Comparison of ENCODE assay signal across 1 fruit fly cellular context in genomic region chr3L:5511959-5512358, dm6.
TF ChIP-seq lines count a peak whose summit lies in the region.

No protein-coding gene starts in this region.

TF ChIP-seq in whole organism, embryonic, 481 proteins besides CTCF, POLR2A, EP300 and RAD21 (continued from another document and continues in another):
- TF ChIP-seq lbe (GFP tag; optimal IDR thresholded peaks at IDR 0.05; lab: Kevin White, UChicago) (peak; percentile 63), exex (tag; optimal IDR thresholded peaks at IDR 0.05; lab: Kevin White, UChicago) (peak; percentile 61), Deaf1 (tag; optimal IDR thresholded peaks at IDR 0.05; lab: Kevin White, UChicago) (peak; percentile 73), tna (GFP tag; IDR thresholded peaks at IDR 0.05; lab: Robert Waterston, UW; ENCODE audit: partially characterized antibody) (peak; percentile 28; the same call in 1 of the 2 replicates), CG6689 (GFP tag; IDR thresholded peaks at IDR 0.05; lab: Robert Waterston, UW) (peak; percentile 68), zf30C (GFP tag; optimal IDR thresholded peaks at IDR 0.05; lab: Kevin White, UChicago) (no peak), CG17385 (GFP tag; optimal IDR thresholded peaks at IDR 0.05; lab: Kevin White, UChicago) (peak; percentile 84), CG17568 (GFP tag; optimal IDR thresholded peaks at IDR 0.05; lab: Kevin White, UChicago) (peak; percentile 89), CG16815 (GFP tag; optimal IDR thresholded peaks at IDR 0.05; lab: Kevin White, UChicago) (peak; percentile 26), CG10209 (GFP tag; optimal IDR thresholded peaks at IDR 0.05; lab: Kevin White, UChicago) (peak; percentile 89), CG34422 (GFP tag; IDR thresholded peaks at IDR 0.05; lab: Robert Waterston, UW) (peak; percentile 75; the same call in 1 of the 3 replicates), cas (GFP tag; IDR thresholded peaks at IDR 0.05; lab: Robert Waterston, UW) (peak; percentile 50; the same call in 1 of the 2 replicates), CG15514 (GFP tag; optimal IDR thresholded peaks at IDR 0.05; lab: Kevin White, UChicago) (peak; percentile 93), br (optimal IDR thresholded peaks at IDR 0.05; lab: Kevin White, UChicago) (no peak), CG12659 (GFP tag; optimal IDR thresholded peaks at IDR 0.05; lab: Kevin White, UChicago) (peak; percentile 91), disco-r (GFP tag; optimal IDR thresholded peaks at IDR 0.05; lab: Kevin White, UChicago) (peak; percentile 91), Hr39 (optimal IDR thresholded peaks at IDR 0.05; lab: Kevin White, UChicago) (no peak), CG31365 (tag; optimal IDR thresholded peaks at IDR 0.05; lab: Kevin White, UChicago) (peak; percentile 83), bsh (GFP tag; optimal IDR thresholded peaks at IDR 0.05; lab: Kevin White, UChicago) (peak in 1 of 2 experiments; percentile 88), Kr (GFP tag; optimal IDR thresholded peaks at IDR 0.05; lab: Kevin White, UChicago) (no peak), CG17802 (tag; optimal IDR thresholded peaks at IDR 0.05; lab: Kevin White, UChicago) (peak; percentile 87), gcm2 (GFP tag; optimal IDR thresholded peaks at IDR 0.05; lab: Kevin White, UChicago) (peak; percentile 83), Six4 (GFP tag; optimal IDR thresholded peaks at IDR 0.05; lab: Kevin White, UChicago) (peak; percentile 76), rib (GFP tag; IDR thresholded peaks at IDR 0.05; lab: Robert Waterston, UW) (no peak; the same call in 1 of the 2 replicates), vvl (GFP tag; IDR thresholded peaks at IDR 0.05; lab: Robert Waterston, UW) (peak; percentile 96), CG10147 (GFP tag; optimal IDR thresholded peaks at IDR 0.05; lab: Kevin White, UChicago) (peak; percentile 85), unpg (GFP tag; optimal IDR thresholded peaks at IDR 0.05; lab: Kevin White, UChicago) (peak; percentile 91), Fer1 (GFP tag; optimal IDR thresholded peaks at IDR 0.05; lab: Kevin White, UChicago) (peak; percentile 96), Trl (optimal IDR thresholded peaks at IDR 0.05; lab: Kevin White, UChicago) (no peak), Trl (GFP tag; optimal IDR thresholded peaks at IDR 0.05; lab: Kevin White, UChicago) (peak; percentile 90), ind (GFP tag; optimal IDR thresholded peaks at IDR 0.05; lab: Kevin White, UChicago) (peak; percentile 62), Usf (GFP tag; optimal IDR thresholded peaks at IDR 0.05; lab: Kevin White, UChicago) (peak; percentile 46), CG13424 (tag; optimal IDR thresholded peaks at IDR 0.05; lab: Kevin White, UChicago) (peak; percentile 77), CG16863 (GFP tag; optimal IDR thresholded peaks at IDR 0.05; lab: Kevin White, UChicago) (peak; percentile 76), onecut (GFP tag; IDR thresholded peaks at IDR 0.05; lab: Robert Waterston, UW) (peak; percentile 81; the same call in 1 of the 2 replicates), MBD-R2 (GFP tag; IDR thresholded peaks at IDR 0.05; lab: Robert Waterston, UW) (peak; percentile 54; the same call in 1 of the 2 replicates), CG8765 (GFP tag; IDR thresholded peaks at IDR 0.05; lab: Robert Waterston, UW) (no peak), Nf-YC (tag; optimal IDR thresholded peaks at IDR 0.05; lab: Kevin White, UChicago) (no peak), CG6654 (GFP tag; optimal IDR thresholded peaks at IDR 0.05; lab: Kevin White, UChicago) (peak; percentile 72), Vsx1 (GFP tag; optimal IDR thresholded peaks at IDR 0.05; lab: Kevin White, UChicago) (peak; percentile 92), mam (GFP tag; optimal IDR thresholded peaks at IDR 0.05; lab: Kevin White, UChicago) (peak; percentile 77), bigmax (GFP tag; optimal IDR thresholded peaks at IDR 0.05; lab: Kevin White, UChicago) (peak; percentile 71), B-H1 (GFP tag; IDR thresholded peaks at IDR 0.05; lab: Robert Waterston, UW) (peak; percentile 63; the same call in 2 of the 3 replicates), nom (GFP tag; optimal IDR thresholded peaks at IDR 0.05; lab: Kevin White, UChicago) (no peak), CG11398 (GFP tag; optimal IDR thresholded peaks at IDR 0.05; lab: Kevin White, UChicago) (peak; percentile 82), odd (GFP tag; optimal IDR thresholded peaks at IDR 0.05; lab: Kevin White, UChicago) (peak; percentile 93), ssp (GFP tag; IDR thresholded peaks at IDR 0.05; lab: Robert Waterston, UW) (no peak), ap (GFP tag; IDR thresholded peaks at IDR 0.05; lab: Robert Waterston, UW) (peak; percentile 81), CG9609 (GFP tag; optimal IDR thresholded peaks at IDR 0.05; lab: Kevin White, UChicago) (peak; percentile 81), dimm (GFP tag; IDR thresholded peaks at IDR 0.05; lab: Robert Waterston, UW) (peak; percentile 68), Oli (tag; optimal IDR thresholded peaks at IDR 0.05; lab: Kevin White, UChicago) (peak; percentile 79), eve (GFP tag; optimal IDR thresholded peaks at IDR 0.05; lab: Kevin White, UChicago) (peak in 1 of 2 experiments; percentile 36), CG11723 (GFP tag; optimal IDR thresholded peaks at IDR 0.05; lab: Kevin White, UChicago) (peak; percentile 85), pfk (GFP tag; optimal IDR thresholded peaks at IDR 0.05; lab: Kevin White, UChicago) (peak; percentile 90), jing (GFP tag; optimal IDR thresholded peaks at IDR 0.05; lab: Kevin White, UChicago) (peak; percentile 71), Scr (GFP tag; IDR thresholded peaks at IDR 0.05; lab: Robert Waterston, UW; ENCODE audit: partially characterized antibody) (no peak), Ets97D (GFP tag; optimal IDR thresholded peaks at IDR 0.05; lab: Kevin White, UChicago) (peak; percentile 100), CG12299 (tag; optimal IDR thresholded peaks at IDR 0.05; lab: Kevin White, UChicago) (peak; percentile 82), BtbVII (GFP tag; optimal IDR thresholded peaks at IDR 0.05; lab: Kevin White, UChicago) (peak; percentile 86), ham (GFP tag; IDR thresholded peaks at IDR 0.05; lab: Robert Waterston, UW) (peak; percentile 65; the same call in 1 of the 2 replicates), HHEX (GFP tag; optimal IDR thresholded peaks at IDR 0.05; lab: Kevin White, UChicago) (peak; percentile 94), HmgD (GFP tag; optimal IDR thresholded peaks at IDR 0.05; lab: Kevin White, UChicago) (peak; percentile 75), ems (GFP tag; optimal IDR thresholded peaks at IDR 0.05; lab: Kevin White, UChicago) (peak; percentile 81), CG10462 (GFP tag; optimal IDR thresholded peaks at IDR 0.05; lab: Kevin White, UChicago) (peak; percentile 64), CG12104 (GFP tag; optimal IDR thresholded peaks at IDR 0.05; lab: Kevin White, UChicago) (peak; percentile 89), fd96Cb (tag; optimal IDR thresholded peaks at IDR 0.05; lab: Kevin White, UChicago) (peak; percentile 51), CG2202 (tag; optimal IDR thresholded peaks at IDR 0.05; lab: Kevin White, UChicago) (peak; percentile 70), Fer3 (tag; optimal IDR thresholded peaks at IDR 0.05; lab: Kevin White, UChicago) (peak; percentile 92), ase (GFP tag; IDR thresholded peaks at IDR 0.05; lab: Robert Waterston, UW) (peak; percentile 77; the same call in 2 of the 3 replicates), Dek (tag; optimal IDR thresholded peaks at IDR 0.05; lab: Kevin White, UChicago) (peak; percentile 81), dan (GFP tag; IDR thresholded peaks at IDR 0.05; lab: Robert Waterston, UW) (no peak), CG14441 (GFP tag; IDR thresholded peaks at IDR 0.05; lab: Robert Waterston, UW) (peak; percentile 82), Hey (tag; optimal IDR thresholded peaks at IDR 0.05; lab: Kevin White, UChicago) (peak; percentile 75), Fer2 (tag; optimal IDR thresholded peaks at IDR 0.05; lab: Kevin White, UChicago) (peak; percentile 76), HLHmδ (GFP tag; optimal IDR thresholded peaks at IDR 0.05; lab: Kevin White, UChicago) (no peak), sr (GFP tag; IDR thresholded peaks at IDR 0.05; lab: Robert Waterston, UW) (peak; percentile 93), Sin3A (optimal IDR thresholded peaks at IDR 0.05; lab: Kevin White, UChicago) (no peak), Dip2 (GFP tag; IDR thresholded peaks at IDR 0.05; lab: Robert Waterston, UW) (no peak), Hr3 (GFP tag; optimal IDR thresholded peaks at IDR 0.05; lab: Kevin White, UChicago) (peak; percentile 51), Jarid2 (GFP tag; optimal IDR thresholded peaks at IDR 0.05; lab: Kevin White, UChicago) (peak; percentile 75), unc-4 (GFP tag; IDR thresholded peaks at IDR 0.05; lab: Robert Waterston, UW; ENCODE audit: partially characterized antibody) (peak; percentile 15; the same call in 1 of the 2 replicates), CG17361 (GFP tag; IDR thresholded peaks at IDR 0.05; lab: Robert Waterston, UW) (no peak; the same call in 2 of the 3 replicates), CG17186 (GFP tag; optimal IDR thresholded peaks at IDR 0.05; lab: Kevin White, UChicago) (peak; percentile 65), toy (GFP tag; IDR thresholded peaks at IDR 0.05; lab: Robert Waterston, UW) (peak; percentile 65; the same call in 1 of the 2 replicates), CG18011 (GFP tag; optimal IDR thresholded peaks at IDR 0.05; lab: Kevin White, UChicago) (peak; percentile 86), CG9727 (GFP tag; optimal IDR thresholded peaks at IDR 0.05; lab: Kevin White, UChicago) (peak; percentile 76), seq (GFP tag; IDR thresholded peaks at IDR 0.05; lab: Robert Waterston, UW) (peak; percentile 43; the same call in 1 of the 2 replicates), CG10543 (GFP tag; optimal IDR thresholded peaks at IDR 0.05; lab: Kevin White, UChicago) (peak; percentile 91), Dp (GFP tag; optimal IDR thresholded peaks at IDR 0.05; lab: Kevin White, UChicago) (peak; percentile 35), MTF-1 (GFP tag; optimal IDR thresholded peaks at IDR 0.05; lab: Kevin White, UChicago; ENCODE audit: borderline replicate concordance) (peak; percentile 91), psq (GFP tag; optimal IDR thresholded peaks at IDR 0.05; lab: Kevin White, UChicago) (peak; percentile 35), CG30431 (GFP tag; optimal IDR thresholded peaks at IDR 0.05; lab: Kevin White, UChicago) (peak; percentile 71), nerfin-2 (GFP tag; IDR thresholded peaks at IDR 0.05; lab: Robert Waterston, UW; ENCODE audit: partially characterized antibody) (no peak), chm (GFP tag; IDR thresholded peaks at IDR 0.05; lab: Robert Waterston, UW) (peak; percentile 87), Awh (GFP tag; IDR thresholded peaks at IDR 0.05; lab: Robert Waterston, UW) (peak; percentile 69), Rfx (GFP tag; IDR thresholded peaks at IDR 0.05; lab: Robert Waterston, UW) (peak; percentile 93), Sox102F (GFP tag; optimal IDR thresholded peaks at IDR 0.05; lab: Kevin White, UChicago) (peak; percentile 70), CG2129 (GFP tag; IDR thresholded peaks at IDR 0.05; lab: Robert Waterston, UW; ENCODE audit: partially characterized antibody) (no peak), CG7987 (GFP tag; optimal IDR thresholded peaks at IDR 0.05; lab: Kevin White, UChicago) (peak; percentile 98), Dll (GFP tag; IDR thresholded peaks at IDR 0.05; lab: Robert Waterston, UW; ENCODE audit: partially characterized antibody) (no peak), Hr51 (GFP tag; optimal IDR thresholded peaks at IDR 0.05; lab: Kevin White, UChicago) (peak; percentile 81 to 87), ac (GFP tag; optimal IDR thresholded peaks at IDR 0.05; lab: Kevin White, UChicago) (no peak), en (GFP tag; optimal IDR thresholded peaks at IDR 0.05; lab: Kevin White, UChicago) (peak; percentile 82), wek (GFP tag; optimal IDR thresholded peaks at IDR 0.05; lab: Kevin White, UChicago) (peak; percentile 85), BEAF-32 (GFP tag; optimal IDR thresholded peaks at IDR 0.05; lab: Kevin White, UChicago) (peak; percentile 8), CG10979 (tag; optimal IDR thresholded peaks at IDR 0.05; lab: Kevin White, UChicago) (no peak), schlank (tag; optimal IDR thresholded peaks at IDR 0.05; lab: Kevin White, UChicago) (peak; percentile 88), gro (GFP tag; optimal IDR thresholded peaks at IDR 0.05; lab: Kevin White, UChicago) (peak; percentile 96), bcd (GFP tag; optimal IDR thresholded peaks at IDR 0.05; lab: Kevin White, UChicago) (peak; percentile 95), CG32532 (GFP tag; IDR thresholded peaks at IDR 0.05; lab: Robert Waterston, UW) (peak; percentile 91), Sox100B (GFP tag; optimal IDR thresholded peaks at IDR 0.05; lab: Kevin White, UChicago) (peak; percentile 72), CoRest (tag; optimal IDR thresholded peaks at IDR 0.05; lab: Kevin White, UChicago) (peak; percentile 79), CG6683 (GFP tag; optimal IDR thresholded peaks at IDR 0.05; lab: Kevin White, UChicago) (peak; percentile 90), CG13296 (GFP tag; optimal IDR thresholded peaks at IDR 0.05; lab: Kevin White, UChicago) (peak; percentile 85), CG2116 (GFP tag; optimal IDR thresholded peaks at IDR 0.05; lab: Kevin White, UChicago) (peak; percentile 81), vnd (GFP tag; IDR thresholded peaks at IDR 0.05; lab: Robert Waterston, UW; ENCODE audit: partially characterized antibody) (no peak), HLH3B (GFP tag; IDR thresholded peaks at IDR 0.05; lab: Robert Waterston, UW) (peak; percentile 84; the same call in 1 of the 2 replicates), CG12769 (tag; optimal IDR thresholded peaks at IDR 0.05; lab: Kevin White, UChicago) (peak; percentile 69), Xrp1 (GFP tag; IDR thresholded peaks at IDR 0.05; lab: Robert Waterston, UW) (no peak; the same call in 1 of the 2 replicates), caup (GFP tag; optimal IDR thresholded peaks at IDR 0.05; lab: Kevin White, UChicago; ENCODE audit: severe bottlenecking) (peak; percentile 97), CG33213 (GFP tag; optimal IDR thresholded peaks at IDR 0.05; lab: Kevin White, UChicago) (peak; percentile 97), CG11504 (tag; optimal IDR thresholded peaks at IDR 0.05; lab: Kevin White, UChicago) (peak; percentile 81), CG11456 (GFP tag; IDR thresholded peaks at IDR 0.05; lab: Robert Waterston, UW) (peak; percentile 91), CG9215 (GFP tag; IDR thresholded peaks at IDR 0.05; lab: Robert Waterston, UW) (peak; percentile 54), Bteb2 (GFP tag; optimal IDR thresholded peaks at IDR 0.05; lab: Kevin White, UChicago) (peak; percentile 91), mirr (GFP tag; optimal IDR thresholded peaks at IDR 0.05; lab: Kevin White, UChicago) (peak; percentile 91), btn (GFP tag; optimal IDR thresholded peaks at IDR 0.05; lab: Kevin White, UChicago) (peak; percentile 46), so (GFP tag; IDR thresholded peaks at IDR 0.05; lab: Robert Waterston, UW) (peak; percentile 81), sens (GFP tag; lab: Kevin White, UChicago) (peak; percentile 94)
